Fruit fly (Drosophila melanogaster) Kc167 (cell line): ENCODE measurements around the gene CG5828.

Experiments
- Myc ChIP-seq: fragments of >200 bp; optimal IDR thresholded peaks from 2 replicates; lab custom pipeline; 2017; ENCODE audit warnings: missing external identifiers
- Sin3A ChIP-seq: fragments of >200 bp; optimal IDR thresholded peaks from 2 replicates; lab custom pipeline; 2018; ENCODE audit warnings: missing external identifiers
- h ChIP-seq: fragments of >200 bp; optimal IDR thresholded peaks from 3 replicates; lab custom pipeline; 2018; ENCODE audit warnings: missing external identifiers
- insv ChIP-seq: fragments of >200 bp; optimal IDR thresholded peaks from 3 replicates; lab custom pipeline; 2018; ENCODE audit warnings: missing external identifiers
- psq ChIP-seq: fragments of >200 bp; optimal IDR thresholded peaks from 2 replicates; lab custom pipeline; 2017; ENCODE audit warnings: missing external identifiers
- ttk ChIP-seq: sonication (Bioruptor generic); optimal IDR thresholded peaks from 2 replicates; lab custom pipeline; 2017; ENCODE audit warnings: missing external identifiers

Gene CG5828

DNA sequence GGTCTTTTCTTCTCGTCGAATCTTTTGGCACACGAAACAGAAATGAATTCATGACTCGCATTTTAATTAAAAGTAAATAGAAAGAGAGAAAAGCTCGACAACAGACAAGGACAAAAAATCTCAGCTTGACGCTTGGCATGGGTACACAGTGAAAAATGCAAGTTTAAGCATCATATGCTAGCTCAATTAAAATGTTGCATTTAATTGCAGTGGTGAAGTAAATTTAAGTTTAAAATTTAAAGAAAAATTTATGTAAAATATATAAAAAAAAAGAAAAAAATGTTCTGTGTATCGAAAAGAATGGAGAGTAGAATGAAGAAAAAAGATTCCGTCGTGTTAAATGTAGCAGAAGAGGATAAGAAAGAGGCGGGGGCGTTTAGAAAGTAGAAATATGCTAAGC, 8.2 kb upstream of the CG5828 start:
- TF ChIP-seq ttk (lab: Kevin White, UChicago) = no peak
- TF ChIP-seq h (lab: Kevin White, UChicago) = no peak
- no peak for TF ChIP-seq insv
- TF ChIP-seq Myc (lab: Kevin White, UChicago) = no peak

DNA sequence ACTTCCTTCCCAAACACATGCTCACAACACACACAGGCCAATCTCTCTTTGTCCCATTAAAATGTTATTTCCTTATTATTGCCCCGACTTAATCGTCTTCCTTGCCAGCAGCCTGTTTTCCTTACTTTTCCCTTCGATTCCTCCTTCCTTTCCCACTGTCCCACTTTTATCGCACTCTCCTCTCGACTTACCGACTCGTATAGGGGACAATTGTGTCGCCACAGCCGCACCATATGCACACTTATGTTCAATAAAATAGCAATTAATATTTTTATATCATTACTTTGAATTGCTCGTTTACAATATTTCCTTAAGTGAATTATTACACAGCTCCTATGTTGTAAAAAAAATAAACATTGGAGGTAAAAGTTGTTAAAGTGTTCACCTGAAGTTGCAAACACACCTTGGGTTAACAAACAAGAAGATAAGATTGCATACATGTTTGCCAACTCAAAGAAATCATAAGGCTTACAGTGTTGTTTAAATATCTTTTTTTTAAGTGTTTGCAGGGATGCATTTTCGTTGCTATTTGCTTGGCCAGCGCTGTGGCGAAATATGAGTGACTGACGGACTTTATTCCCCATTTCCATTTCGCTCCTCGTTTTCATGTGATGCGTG, 6.8 kb upstream of the CG5828 start:
- TF ChIP-seq ttk (lab: Kevin White, UChicago) = no peak
- no peak for TF ChIP-seq Sin3A (lab: Kevin White, UChicago)
- no peak for TF ChIP-seq insv
- TF ChIP-seq h (lab: Kevin White, UChicago) = no peak
- TF ChIP-seq Myc (lab: Kevin White, UChicago) = no peak
- TF ChIP-seq psq (lab: Kevin White, UChicago) = no peak

dm6 chr2L:5088649-5089270, 5.0 kb upstream of the CG5828 start:
- TF ChIP-seq insv = no peak
- TF ChIP-seq psq (lab: Kevin White, UChicago) = no peak
- no peak for TF ChIP-seq Sin3A (lab: Kevin White, UChicago)
- no peak for TF ChIP-seq Myc (lab: Kevin White, UChicago)
- no peak for TF ChIP-seq h (lab: Kevin White, UChicago)
- no peak for TF ChIP-seq ttk (lab: Kevin White, UChicago)

DNA sequence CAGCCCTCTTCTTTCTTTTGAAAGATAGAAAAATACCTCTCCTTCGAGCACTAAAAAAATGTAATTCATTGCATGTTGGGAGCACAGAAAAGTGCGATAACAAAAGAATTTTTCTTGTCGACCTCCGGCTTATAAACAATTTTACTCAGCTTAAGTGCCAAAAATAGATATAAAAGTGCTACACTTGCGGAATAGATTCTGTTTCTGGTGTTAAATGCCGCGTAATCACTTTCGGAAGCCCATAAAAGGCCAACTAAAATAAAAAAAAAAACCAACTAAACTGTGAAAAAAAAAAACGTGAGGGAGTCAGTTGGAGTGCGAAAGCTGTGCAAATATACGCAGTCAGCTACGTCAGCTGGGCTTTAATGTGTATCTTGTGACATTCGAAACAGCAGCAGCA, 4.1 kb upstream of the CG5828 start:
- TF ChIP-seq Sin3A (lab: Kevin White, UChicago) (no peak), psq (lab: Kevin White, UChicago) (no peak), h (lab: Kevin White, UChicago) (no peak), ttk (lab: Kevin White, UChicago) (no peak), insv (no peak), Myc (lab: Kevin White, UChicago) (no peak)

- TF ChIP-seq Myc (lab: Kevin White, UChicago) (no peak), h (lab: Kevin White, UChicago) (no peak), insv (no peak), ttk (lab: Kevin White, UChicago) (no peak), psq (lab: Kevin White, UChicago) (no peak), Sin3A (lab: Kevin White, UChicago) (no peak)
These were observed 3.4 kb upstream of the CG5828 start for dm6 chr2L:5090352-5090751.

dm6 chr2L:5092145-5092544, 1.6 kb upstream of the CG5828 start:
- TF ChIP-seq insv = no peak
- no peak for TF ChIP-seq Myc (lab: Kevin White, UChicago)
- no peak for TF ChIP-seq Sin3A (lab: Kevin White, UChicago)
- TF ChIP-seq psq (lab: Kevin White, UChicago) = no peak
- TF ChIP-seq h (lab: Kevin White, UChicago) = no peak
- TF ChIP-seq ttk (lab: Kevin White, UChicago) = no peak

DNA sequence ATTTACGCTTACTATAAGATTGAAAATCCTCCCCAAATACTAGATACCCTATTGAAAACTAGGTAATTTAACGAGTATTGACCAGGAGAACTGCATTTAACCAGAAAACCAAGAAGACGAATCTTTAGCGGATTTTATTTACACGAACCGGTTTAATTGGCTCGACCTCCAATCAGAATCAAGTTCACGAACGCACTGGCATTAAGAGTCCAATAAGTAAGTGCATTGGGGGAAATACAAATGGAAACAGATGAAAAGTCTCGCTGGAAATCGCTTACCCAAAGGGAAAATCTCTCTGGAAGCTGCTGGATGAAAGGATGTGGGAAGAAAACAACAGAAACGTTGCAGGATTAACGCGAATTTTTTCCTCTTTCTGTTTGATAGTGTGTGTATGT, 1.2 kb upstream of the CG5828 start:
- TF ChIP-seq insv = no peak
- no peak for TF ChIP-seq ttk (lab: Kevin White, UChicago)
- no peak for TF ChIP-seq psq (lab: Kevin White, UChicago)
- no peak for TF ChIP-seq h (lab: Kevin White, UChicago)
- no peak for TF ChIP-seq Sin3A (lab: Kevin White, UChicago)
- no peak for TF ChIP-seq Myc (lab: Kevin White, UChicago)

DNA sequence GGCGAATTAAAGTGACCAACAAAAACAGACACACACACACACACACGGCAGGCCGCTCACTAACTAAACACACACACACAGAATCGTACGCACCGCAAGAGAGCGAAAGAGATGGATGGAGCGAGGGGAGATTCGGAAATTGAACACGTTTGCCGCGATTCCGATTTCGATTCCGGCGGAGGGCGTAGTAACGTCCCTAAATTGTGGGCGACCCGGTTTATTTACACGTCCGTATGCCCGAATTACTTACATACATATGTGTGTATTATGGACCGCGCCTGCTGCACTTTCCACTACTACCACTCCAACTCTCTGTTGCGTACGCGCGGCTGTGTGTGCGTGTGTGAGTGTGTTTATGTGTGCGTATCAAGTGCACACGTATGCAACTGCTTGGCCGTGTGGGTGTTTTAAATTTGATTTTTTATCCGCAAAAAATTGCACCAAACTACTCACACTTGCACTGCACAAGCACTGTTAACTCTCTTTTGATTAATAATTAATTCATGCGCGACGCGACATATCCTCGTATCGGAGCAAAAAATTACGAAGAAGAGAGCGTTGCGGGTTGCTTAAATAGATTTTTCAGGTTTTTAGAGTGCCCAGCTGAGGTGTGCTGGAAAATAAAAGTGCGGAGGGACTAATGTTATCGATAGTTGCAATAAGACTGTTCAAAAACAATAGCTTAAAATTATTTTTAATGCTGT, 632 bp upstream of the CG5828 start, which contains the start of gene Pgant5:
TSS of gene Pgant5 (minus strand) at position 601 of the 704 bp plus-strand sequence.
- no peak for TF ChIP-seq Sin3A (lab: Kevin White, UChicago)
- no peak for TF ChIP-seq Myc (lab: Kevin White, UChicago)
- TF ChIP-seq psq (lab: Kevin White, UChicago) = no peak
- no peak for TF ChIP-seq ttk (lab: Kevin White, UChicago)
- TF ChIP-seq insv = no peak
- TF ChIP-seq h (lab: Kevin White, UChicago) = no peak

DNA sequence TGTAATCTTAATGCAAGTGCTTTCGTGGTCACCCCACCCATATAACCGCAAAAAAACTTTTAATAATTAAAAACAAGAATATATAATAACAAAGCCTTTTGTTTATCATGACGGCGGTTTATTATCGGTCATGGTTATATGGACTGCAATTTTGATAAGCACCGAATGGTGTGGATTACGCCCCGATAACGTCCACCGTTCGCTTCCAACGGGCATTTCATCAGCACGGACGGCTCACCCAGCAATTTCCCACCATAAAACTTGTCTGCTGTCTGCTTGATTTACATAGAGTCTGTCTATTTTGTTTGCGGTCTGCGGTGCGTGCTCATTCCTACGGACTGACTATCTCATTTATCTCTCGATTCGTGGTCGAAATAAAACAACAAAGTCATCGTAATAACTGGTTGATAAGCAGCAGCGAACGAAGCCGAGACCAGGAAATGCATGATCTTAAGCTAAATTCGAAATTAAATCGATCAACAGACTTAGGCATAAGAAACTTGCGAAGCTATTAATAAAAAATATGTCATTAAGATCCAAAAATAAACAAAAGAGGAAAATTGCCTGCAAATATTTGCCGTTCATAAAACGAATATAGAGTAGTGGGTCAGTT, 1.7 kb downstream of the CG5828 start:
- TF ChIP-seq Sin3A (lab: Kevin White, UChicago) (no peak), insv (no peak), psq (lab: Kevin White, UChicago) (no peak), h (lab: Kevin White, UChicago) (no peak), ttk (lab: Kevin White, UChicago) (no peak), Myc (lab: Kevin White, UChicago) (no peak)

dm6 chr2L:5096222-5096621, 2.4 kb downstream of the CG5828 start, which contains the start of gene CG4230:
TSS of gene CG4230 (plus strand) at chr2L:5096227.
- no peak for TF ChIP-seq Sin3A (lab: Kevin White, UChicago)
- no peak for TF ChIP-seq psq (lab: Kevin White, UChicago)
- no peak for TF ChIP-seq Myc (lab: Kevin White, UChicago)
- no peak for TF ChIP-seq h (lab: Kevin White, UChicago)
- no peak for TF ChIP-seq insv
- no peak for TF ChIP-seq ttk (lab: Kevin White, UChicago)

DNA sequence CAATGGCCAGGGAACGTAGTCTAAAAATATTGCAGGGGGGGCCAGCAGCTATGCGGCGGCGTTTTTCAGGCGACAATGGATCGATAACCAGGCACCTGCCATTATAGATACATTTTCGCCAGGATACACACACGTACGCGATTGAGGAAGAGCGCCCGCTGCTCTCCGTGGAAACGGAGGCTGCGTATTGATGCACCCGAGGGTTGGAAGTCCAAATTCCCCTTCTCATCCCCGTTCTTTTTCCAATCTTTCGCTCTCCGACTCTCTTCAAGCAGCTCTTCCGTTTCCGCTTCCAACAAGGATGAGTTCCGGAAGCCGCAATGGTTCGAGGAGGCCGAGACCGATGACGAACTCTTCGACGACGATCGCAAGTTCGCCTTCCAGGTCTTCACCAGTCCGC, 3.0 kb downstream of the CG5828 start:
- no peak for TF ChIP-seq ttk (lab: Kevin White, UChicago)
- no peak for TF ChIP-seq Sin3A (lab: Kevin White, UChicago)
- no peak for TF ChIP-seq insv
- TF ChIP-seq Myc (lab: Kevin White, UChicago) = no peak
- TF ChIP-seq h (lab: Kevin White, UChicago) = no peak
- TF ChIP-seq psq (lab: Kevin White, UChicago) = no peak
